Fruit fly (Drosophila melanogaster): ENCODE data around the gene Pk34A.
A peak's percentile ranks its signal among the peaks of the same experiment; 100 is the strongest.

Gene Pk34A

DNA sequence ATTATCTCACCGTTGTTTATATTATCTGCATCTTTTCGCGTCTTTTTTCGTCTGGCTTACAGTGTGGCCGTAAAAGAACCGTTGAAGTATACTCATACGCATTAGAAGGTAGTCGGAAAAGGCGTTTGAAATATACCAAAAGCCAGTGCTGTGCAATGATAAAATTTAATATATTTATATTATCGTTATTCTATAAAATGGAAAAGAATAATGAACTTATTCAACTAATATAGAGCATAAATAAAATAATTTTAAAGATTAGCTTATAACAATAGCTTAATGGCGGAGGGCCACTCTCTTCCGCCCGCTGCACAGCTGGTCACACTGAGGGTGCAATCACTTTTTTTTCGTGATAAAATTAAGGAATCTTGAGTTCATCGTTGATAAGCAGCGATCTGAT lies 33.3 kb downstream of the Pk34A start, which contains the start of the genes CG16974 and Edem2:
Gene CG16974, minus strand, starts transcription at position 86 of the 400 bp plus-strand sequence.
Gene Edem2, plus strand, starts transcription at position 308 of the 400 bp plus-strand sequence.
- TF ChIP-seq pan (optimal IDR thresholded peaks at IDR 0.05) (no peak), psq (optimal IDR thresholded peaks at IDR 0.05) (no peak), EcR (GFP tag; optimal IDR thresholded peaks at IDR 0.05) (no peak), Dll (optimal IDR thresholded peaks at IDR 0.05) (no peak), usp (GFP tag; optimal IDR thresholded peaks at IDR 0.05) (no peak), CG8478 (optimal IDR thresholded peaks at IDR 0.05) (no peak)

DNA sequence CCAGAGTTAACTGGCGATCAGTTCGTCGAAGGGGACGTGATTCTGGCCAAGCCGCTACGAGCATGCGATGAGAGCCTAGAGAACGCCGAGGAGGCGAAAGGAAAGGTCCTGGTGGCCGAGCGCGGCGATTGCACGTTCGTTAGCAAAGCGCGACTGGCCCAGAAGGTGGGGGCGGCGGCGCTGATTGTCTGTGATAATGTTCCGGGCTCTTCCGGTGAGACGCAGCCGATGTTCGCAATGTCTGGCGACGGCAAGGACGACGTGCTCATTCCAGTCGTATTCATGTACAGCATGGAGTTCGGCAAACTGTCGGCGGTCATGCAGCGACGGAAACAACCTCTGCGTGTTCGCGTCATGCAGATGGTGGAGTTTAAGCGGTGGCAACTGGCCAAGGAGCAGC lies 37.2 kb downstream of the Pk34A start:
- TF ChIP-seq EcR (GFP tag; optimal IDR thresholded peaks at IDR 0.05): no peak
- TF ChIP-seq CG8478 (optimal IDR thresholded peaks at IDR 0.05): no peak
- no peak for TF ChIP-seq psq (optimal IDR thresholded peaks at IDR 0.05)
- TF ChIP-seq usp (GFP tag; optimal IDR thresholded peaks at IDR 0.05): no peak
- TF ChIP-seq pan (optimal IDR thresholded peaks at IDR 0.05): no peak
- TF ChIP-seq Dll (optimal IDR thresholded peaks at IDR 0.05): no peak

DNA sequence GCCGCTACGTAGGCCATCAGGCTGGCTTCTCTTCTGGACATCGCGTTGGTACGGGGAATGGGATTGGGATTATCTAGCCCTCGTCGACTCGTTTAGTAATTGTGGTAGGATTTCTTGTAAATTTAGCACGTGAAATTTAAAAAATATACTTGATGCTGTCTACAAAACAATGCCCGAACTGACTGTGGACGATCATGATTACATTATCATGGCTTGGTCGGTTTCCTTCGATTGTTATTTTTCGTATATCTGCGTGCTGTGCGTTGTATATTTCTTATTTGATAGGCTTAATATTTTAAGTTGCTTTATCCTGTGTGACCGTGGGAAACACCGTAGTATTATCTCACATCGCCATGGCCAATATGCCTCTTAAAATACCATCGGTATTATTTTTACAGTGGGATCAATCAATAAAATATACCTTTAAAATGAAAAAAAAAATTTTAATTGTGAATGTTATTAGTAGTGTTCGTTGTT lies 44.4 kb downstream of the Pk34A start, which contains the start of gene CG16972:
Gene CG16972, minus strand, starts transcription at position 336 of the 477 bp plus-strand sequence.
- no peak for TF ChIP-seq usp (GFP tag; optimal IDR thresholded peaks at IDR 0.05)
- TF ChIP-seq CG8478 (optimal IDR thresholded peaks at IDR 0.05): no peak
- TF ChIP-seq psq (optimal IDR thresholded peaks at IDR 0.05): no peak
- TF ChIP-seq pan (optimal IDR thresholded peaks at IDR 0.05): no peak
- no peak for TF ChIP-seq EcR (GFP tag; optimal IDR thresholded peaks at IDR 0.05)
- no peak for TF ChIP-seq Dll (optimal IDR thresholded peaks at IDR 0.05)

DNA sequence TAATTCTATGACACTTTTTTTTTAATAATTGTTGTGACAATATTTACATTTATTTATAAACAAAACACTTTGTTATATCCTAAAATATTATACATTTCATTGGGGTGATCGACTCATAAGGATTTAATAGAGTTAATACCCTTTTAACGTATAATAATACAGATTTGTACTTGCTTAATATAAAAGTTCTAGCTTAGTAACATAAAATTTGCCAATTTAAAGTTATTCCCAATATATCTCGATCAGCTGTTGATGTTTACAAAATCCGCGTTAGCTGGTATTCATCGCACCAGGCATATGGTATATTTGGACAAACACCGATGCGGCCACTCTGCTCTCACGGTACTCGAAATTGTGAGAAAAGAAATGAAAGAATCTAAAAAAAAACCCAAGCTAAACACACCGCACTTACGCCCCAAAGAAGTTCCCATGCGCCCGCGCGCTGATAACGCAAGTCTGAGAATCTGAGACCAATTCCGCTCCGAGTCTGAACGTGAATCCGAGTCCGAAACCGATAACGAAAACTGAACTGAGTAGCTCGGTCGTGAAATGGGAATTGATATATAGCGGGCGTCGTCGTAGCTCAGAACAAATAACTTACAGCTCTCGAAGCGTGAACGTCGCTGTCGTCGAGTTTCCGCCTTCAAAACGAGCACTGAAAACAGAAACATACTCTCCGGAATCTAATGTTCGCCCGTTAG lies 45.0 kb downstream of the Pk34A start, which contains the start of gene Pect:
Gene Pect, plus strand, starts transcription at position 326 of the 701 bp plus-strand sequence.
- no peak for TF ChIP-seq EcR (GFP tag; optimal IDR thresholded peaks at IDR 0.05)
- TF ChIP-seq CG8478 (optimal IDR thresholded peaks at IDR 0.05): no peak
- TF ChIP-seq usp (GFP tag; optimal IDR thresholded peaks at IDR 0.05): no peak
- TF ChIP-seq Dll (optimal IDR thresholded peaks at IDR 0.05): no peak
- TF ChIP-seq psq (optimal IDR thresholded peaks at IDR 0.05): no peak
- no peak for TF ChIP-seq pan (optimal IDR thresholded peaks at IDR 0.05)

DNA sequence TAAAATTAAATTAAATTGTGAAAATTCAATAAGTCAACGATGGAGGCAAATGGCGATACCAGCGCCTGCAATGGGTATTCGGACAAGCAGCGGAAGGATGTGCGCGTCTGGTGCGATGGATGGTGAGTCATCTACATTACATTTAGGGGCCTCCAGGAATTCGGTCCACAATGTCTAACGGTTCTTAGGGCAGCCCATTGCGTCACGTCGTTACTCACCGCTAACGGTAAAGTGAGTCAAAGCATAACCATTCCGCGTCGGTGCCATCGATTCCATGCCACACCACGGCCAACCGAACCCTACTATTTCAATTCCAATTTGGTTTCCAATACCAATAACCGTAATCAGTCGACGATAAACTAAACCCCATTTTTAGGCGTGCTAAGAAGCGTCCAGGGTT lies 45.5 kb downstream of the Pk34A start:
- no peak for TF ChIP-seq psq (optimal IDR thresholded peaks at IDR 0.05)
- TF ChIP-seq EcR (GFP tag; optimal IDR thresholded peaks at IDR 0.05): no peak
- no peak for TF ChIP-seq pan (optimal IDR thresholded peaks at IDR 0.05)
- TF ChIP-seq Dll (optimal IDR thresholded peaks at IDR 0.05): no peak
- TF ChIP-seq CG8478 (optimal IDR thresholded peaks at IDR 0.05): no peak
- TF ChIP-seq usp (GFP tag; optimal IDR thresholded peaks at IDR 0.05): no peak

DNA sequence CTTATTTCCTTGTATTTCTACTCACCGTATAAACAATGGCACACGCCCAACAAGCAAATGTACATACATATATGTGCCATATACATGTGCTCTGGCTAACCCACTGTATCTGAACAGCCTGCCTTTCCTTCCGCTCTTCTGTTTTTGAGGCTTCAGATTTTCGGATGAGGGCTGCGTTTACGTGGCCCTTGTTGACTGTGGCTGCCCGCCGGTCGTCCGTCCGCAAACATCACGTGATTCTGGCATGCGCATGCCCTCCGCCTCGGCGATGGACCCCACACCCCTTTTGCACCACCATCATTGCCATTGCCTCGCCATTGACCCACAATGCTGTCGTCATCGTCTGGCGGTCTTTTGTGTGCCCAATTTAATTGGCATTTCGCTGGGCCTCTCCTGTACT lies 46.6 kb downstream of the Pk34A start:
- TF ChIP-seq usp (GFP tag; optimal IDR thresholded peaks at IDR 0.05) (no peak), pan (optimal IDR thresholded peaks at IDR 0.05) (no peak), Dll (optimal IDR thresholded peaks at IDR 0.05) (no peak), psq (optimal IDR thresholded peaks at IDR 0.05) (no peak), CG8478 (optimal IDR thresholded peaks at IDR 0.05) (no peak)

DNA sequence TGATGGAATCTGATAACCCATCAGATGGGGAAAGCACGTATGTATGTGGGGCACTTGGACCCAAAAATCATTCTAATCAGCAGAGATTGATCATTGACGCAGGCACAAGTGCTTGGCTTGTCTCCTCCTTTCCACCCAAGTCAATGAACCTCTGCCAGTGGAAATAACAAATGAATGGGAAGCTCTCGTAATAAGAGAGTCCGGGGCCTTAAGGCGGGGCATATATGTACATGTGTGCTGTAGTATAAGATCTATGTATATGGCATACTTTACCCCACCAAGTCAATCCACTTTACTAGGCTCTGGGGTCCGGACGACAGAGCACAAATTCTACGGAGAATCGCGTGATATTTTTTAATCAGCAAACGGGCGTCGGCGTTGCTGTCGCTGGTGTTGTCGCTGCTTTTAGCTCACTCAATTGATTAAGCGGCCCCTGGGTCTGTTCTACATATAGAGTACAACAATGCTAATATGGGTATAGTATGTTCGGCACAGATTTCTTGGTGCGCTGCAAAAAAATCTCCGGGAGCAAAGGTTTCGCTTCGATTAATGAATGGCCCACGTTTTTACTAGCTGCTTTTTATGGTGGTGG lies 47.6 kb downstream of the Pk34A start:
- TF ChIP-seq psq (optimal IDR thresholded peaks at IDR 0.05): no peak
- no peak for TF ChIP-seq Dll (optimal IDR thresholded peaks at IDR 0.05)
- TF ChIP-seq EcR (GFP tag; optimal IDR thresholded peaks at IDR 0.05): peak in 1 of 2 experiments; percentile 82
- TF ChIP-seq CG8478 (optimal IDR thresholded peaks at IDR 0.05): no peak
- TF ChIP-seq pan (optimal IDR thresholded peaks at IDR 0.05): peak; percentile 22
- no peak for TF ChIP-seq usp (GFP tag; optimal IDR thresholded peaks at IDR 0.05)

DNA sequence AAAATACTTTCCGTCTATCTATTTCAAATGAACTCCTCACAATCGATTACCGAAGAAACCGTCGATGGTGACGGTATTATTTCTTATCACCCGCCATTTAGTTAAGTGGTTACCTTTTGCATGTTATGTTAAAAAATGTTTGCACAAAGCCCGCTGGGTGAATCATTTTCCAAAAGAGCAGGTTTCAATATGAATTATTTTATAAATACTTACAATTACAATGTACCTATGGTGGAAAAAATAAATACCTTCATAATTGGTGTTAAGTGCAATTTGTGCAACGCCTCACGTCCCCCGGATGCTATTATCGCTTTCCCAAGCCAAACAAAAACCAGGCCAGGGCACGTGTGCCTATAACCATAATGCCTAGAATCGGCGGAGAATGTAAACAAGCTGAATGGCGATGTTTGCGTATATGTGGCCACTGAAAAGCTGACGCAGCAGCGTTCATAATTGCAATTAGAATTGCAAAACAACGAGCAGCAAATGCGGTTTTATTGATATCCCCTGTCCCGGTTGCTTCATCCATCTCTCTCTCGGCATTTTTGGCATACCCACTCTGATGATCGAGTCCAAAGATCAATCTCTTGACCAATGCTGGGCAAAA lies 48.4 kb downstream of the Pk34A start:
- TF ChIP-seq psq (optimal IDR thresholded peaks at IDR 0.05) (no peak), pan (optimal IDR thresholded peaks at IDR 0.05) (no peak), EcR (GFP tag; optimal IDR thresholded peaks at IDR 0.05) (no peak), CG8478 (optimal IDR thresholded peaks at IDR 0.05) (no peak), Dll (optimal IDR thresholded peaks at IDR 0.05) (no peak), usp (GFP tag; optimal IDR thresholded peaks at IDR 0.05) (no peak)

All from whole organism.